Worm (Caenorhabditis elegans): ENCODE data around the gene nlg-1.

DNA sequence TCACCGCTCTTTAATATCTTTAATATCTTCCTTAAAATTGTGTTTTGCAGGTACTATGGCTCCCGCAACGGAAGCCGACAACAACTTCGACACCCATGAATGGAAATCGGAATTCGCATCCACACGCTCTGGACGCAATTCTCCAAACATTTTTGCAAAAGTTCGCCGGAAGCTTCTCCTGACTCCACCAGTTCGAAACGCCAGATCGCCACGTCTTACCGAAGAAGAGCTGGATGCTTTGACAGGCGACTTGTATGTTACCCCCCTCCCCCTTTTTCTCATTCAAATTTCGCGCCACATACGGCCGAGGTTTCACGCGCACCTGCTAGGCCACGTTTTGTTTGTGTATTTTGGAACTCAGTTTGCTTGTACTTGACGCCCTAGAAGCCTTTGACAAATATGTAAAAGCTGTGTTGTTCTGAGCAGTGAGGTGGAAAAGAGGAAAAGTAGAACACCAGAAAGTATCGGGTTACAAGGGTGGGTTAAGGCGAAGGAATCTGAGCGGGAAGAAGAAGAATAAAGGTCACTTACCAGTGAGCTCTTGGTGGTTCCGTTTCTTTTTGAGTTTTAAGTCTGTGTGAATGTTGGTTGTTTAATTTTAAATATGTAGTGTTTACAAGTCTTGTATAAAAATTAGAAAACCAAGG lies 46.1 kb downstream of the nlg-1 start, which contains the start of gene unc-84:
- TF ChIP-seq elt-3 (tag; optimal IDR thresholded peaks at IDR 0.05) (no peak), ces-1 (GFP tag; optimal IDR thresholded peaks at IDR 0.05) (no peak)
